Worm (Caenorhabditis elegans): ENCODE results near the gene pat-12.

Gene pat-12

DNA sequence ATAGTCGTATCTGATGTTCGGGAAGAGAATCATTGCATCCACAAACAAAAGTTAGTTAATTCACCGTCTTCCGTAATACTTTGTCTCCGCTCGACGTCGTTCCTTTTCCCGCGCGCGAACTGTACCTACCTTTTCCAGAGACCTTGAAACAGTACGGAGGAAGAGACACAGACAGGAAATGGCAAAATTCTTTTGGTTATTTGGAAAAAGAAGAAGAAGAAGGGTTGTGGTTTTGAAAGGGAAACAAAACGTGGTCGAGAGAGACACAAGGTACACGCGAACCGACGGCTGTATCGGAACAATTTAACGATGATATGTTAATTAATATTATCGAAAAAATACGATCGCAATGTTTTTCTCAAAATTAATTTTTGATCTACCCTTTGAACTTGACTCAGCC, 2.2 kb downstream of the pat-12 start:
- TF ChIP-seq tbx-11 (GFP tag; IDR thresholded peaks at IDR 0.05), result no peak
- no peak for TF ChIP-seq ceh-36 (tag; optimal IDR thresholded peaks at IDR 0.05)
- TF ChIP-seq hnd-1 (tag; optimal IDR thresholded peaks at IDR 0.05), result no peak
- no peak for TF ChIP-seq tra-4 (tag; optimal IDR thresholded peaks at IDR 0.05)
- no peak for TF ChIP-seq pes-1 (GFP tag; IDR thresholded peaks at IDR 0.05)
- no peak for TF ChIP-seq ceh-13 (GFP tag; optimal IDR thresholded peaks at IDR 0.05)
- no peak for TF ChIP-seq tbx-37 (GFP tag; conservative IDR thresholded peaks at IDR 0.05)
- no peak for TF ChIP-seq ama-1 (optimal IDR thresholded peaks at IDR 0.05)
- TF ChIP-seq F13C5.2 (tag; optimal IDR thresholded peaks at IDR 0.05), result no peak
- TF ChIP-seq aly-1 (tag; optimal IDR thresholded peaks at IDR 0.05), result no peak
- no peak for TF ChIP-seq flt-1 (GFP tag; IDR thresholded peaks at IDR 0.05)
- no peak for TF ChIP-seq ets-7 (tag; optimal IDR thresholded peaks at IDR 0.05)

DNA sequence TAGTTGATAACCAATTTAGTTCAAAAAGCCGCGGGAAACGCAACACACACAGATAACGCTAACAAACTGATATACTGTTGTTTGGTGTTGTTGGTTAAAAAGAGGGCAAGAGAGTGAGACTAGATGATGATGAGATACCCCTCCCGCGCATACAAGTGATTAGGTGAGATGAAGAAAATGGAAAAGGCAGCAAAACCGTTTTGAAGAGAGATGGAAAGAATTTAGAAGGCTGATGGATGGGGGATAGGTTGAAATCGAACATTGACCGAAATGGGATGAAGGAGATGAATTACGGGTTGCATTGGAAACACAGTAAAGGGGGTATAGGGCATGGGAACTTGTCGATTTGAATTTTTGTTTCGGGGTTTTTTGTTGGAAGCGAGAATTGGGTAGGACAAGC, 3.4 kb downstream of the pat-12 start:
- TF ChIP-seq sea-1 (GFP tag; conservative IDR thresholded peaks at IDR 0.05), result no peak
- no peak for TF ChIP-seq B0310.2 (tag; optimal IDR thresholded peaks at IDR 0.05)
- TF ChIP-seq ama-1 (optimal IDR thresholded peaks at IDR 0.05), result no peak
- TF ChIP-seq F13C5.2 (tag; optimal IDR thresholded peaks at IDR 0.05), result no peak
- no peak for TF ChIP-seq ceh-13 (GFP tag; optimal IDR thresholded peaks at IDR 0.05)

DNA sequence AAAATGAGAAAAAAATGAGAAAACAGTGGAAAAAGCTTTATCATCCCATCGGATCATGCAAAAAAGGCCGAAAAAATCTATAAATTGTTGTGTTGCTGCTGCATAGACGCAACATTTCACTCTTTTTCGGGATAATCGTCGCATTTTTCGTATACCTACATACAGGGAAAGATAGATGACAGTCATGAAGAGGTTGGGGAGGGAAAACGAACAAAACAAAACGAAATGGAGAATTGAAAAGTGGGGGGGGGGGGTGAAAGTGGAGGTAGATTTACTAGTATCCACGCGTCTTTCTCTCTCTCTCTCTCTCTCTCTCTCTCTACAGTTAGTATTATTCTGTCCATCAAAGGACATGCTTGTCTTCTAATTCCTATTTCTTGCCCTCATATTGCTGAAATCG, 7.8 kb downstream of the pat-12 start:
- no peak for TF ChIP-seq F13C5.2 (tag; optimal IDR thresholded peaks at IDR 0.05)
- no peak for TF ChIP-seq tbx-11 (GFP tag; IDR thresholded peaks at IDR 0.05)
- no peak for TF ChIP-seq ceh-36 (tag; optimal IDR thresholded peaks at IDR 0.05)
- TF ChIP-seq ceh-13 (GFP tag; optimal IDR thresholded peaks at IDR 0.05), result no peak
- no peak for TF ChIP-seq hmbx-1 (tag; optimal IDR thresholded peaks at IDR 0.05)
- no peak for TF ChIP-seq ets-7 (tag; optimal IDR thresholded peaks at IDR 0.05)
- no peak for TF ChIP-seq flt-1 (GFP tag; IDR thresholded peaks at IDR 0.05)
- no peak for TF ChIP-seq ama-1 (optimal IDR thresholded peaks at IDR 0.05)
- TF ChIP-seq tbx-37 (GFP tag; conservative IDR thresholded peaks at IDR 0.05), result no peak
- no peak for TF ChIP-seq pes-1 (GFP tag; IDR thresholded peaks at IDR 0.05)
- TF ChIP-seq sea-1 (GFP tag; conservative IDR thresholded peaks at IDR 0.05), result no peak
- TF ChIP-seq B0310.2 (tag; optimal IDR thresholded peaks at IDR 0.05), result no peak
- TF ChIP-seq hnd-1 (tag; optimal IDR thresholded peaks at IDR 0.05), result no peak
- TF ChIP-seq hmg-4 (GFP tag; optimal IDR thresholded peaks at IDR 0.05), result no peak

DNA sequence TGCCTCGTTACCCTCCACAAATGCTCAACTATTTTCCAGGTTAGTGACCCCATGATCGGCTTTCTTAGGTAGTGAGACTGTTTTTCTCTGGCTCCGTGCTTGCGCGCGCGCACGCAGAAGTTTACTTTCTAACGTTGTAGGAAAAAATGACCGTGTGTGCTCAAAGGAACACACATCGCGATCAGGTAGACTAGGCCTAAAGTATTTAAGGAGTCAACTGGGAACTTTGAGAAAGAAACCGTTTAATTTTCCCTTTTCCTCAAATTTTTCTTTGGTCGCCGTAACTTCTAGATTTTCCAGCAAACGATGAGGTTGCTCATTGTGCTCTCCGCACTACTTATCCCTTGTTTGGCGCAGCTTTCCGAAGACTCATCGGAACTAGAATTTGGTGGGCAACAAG, 11.8 kb downstream of the pat-12 start, which contains the start of gene idpp-1:
Gene idpp-1 (plus strand): TSS at position 301 of the 400 bp plus-strand sequence.
- TF ChIP-seq B0310.2 (tag; optimal IDR thresholded peaks at IDR 0.05) (no peak), scrt-1 (GFP tag; IDR thresholded peaks at IDR 0.05) (no peak), ama-1 (optimal IDR thresholded peaks at IDR 0.05) (no peak), aly-1 (tag; optimal IDR thresholded peaks at IDR 0.05) (no peak), tbx-37 (GFP tag; conservative IDR thresholded peaks at IDR 0.05) (no peak), flt-1 (GFP tag; IDR thresholded peaks at IDR 0.05) (no peak), ceh-13 (GFP tag; optimal IDR thresholded peaks at IDR 0.05) (no peak), tra-4 (tag; optimal IDR thresholded peaks at IDR 0.05) (no peak), sea-1 (GFP tag; conservative IDR thresholded peaks at IDR 0.05) (no peak), hnd-1 (tag; optimal IDR thresholded peaks at IDR 0.05) (no peak), F13C5.2 (tag; optimal IDR thresholded peaks at IDR 0.05) (no peak), pes-1 (GFP tag; IDR thresholded peaks at IDR 0.05) (no peak)

DNA sequence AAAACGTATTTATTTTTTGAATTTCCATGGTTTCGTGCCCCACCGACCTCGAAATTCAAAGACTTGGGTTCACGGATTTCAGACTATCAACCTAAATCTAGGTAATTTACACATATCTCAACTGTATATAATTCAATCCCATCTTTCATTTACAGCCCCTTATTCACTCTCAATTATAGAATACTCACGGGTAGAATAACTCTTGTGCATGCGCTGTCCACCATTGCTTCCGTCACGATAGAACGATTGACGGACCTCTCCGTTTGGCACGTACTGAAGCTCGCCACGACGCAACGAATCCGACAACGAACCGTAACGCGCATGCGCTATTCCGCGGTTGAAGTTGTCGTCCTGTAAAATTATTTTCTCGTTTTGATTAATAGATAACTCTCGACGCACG, 23.5 kb downstream of the pat-12 start:
- TF ChIP-seq tra-4 (tag; optimal IDR thresholded peaks at IDR 0.05) (no peak), pes-1 (GFP tag; IDR thresholded peaks at IDR 0.05) (no peak), ets-7 (tag; optimal IDR thresholded peaks at IDR 0.05) (no peak), sea-1 (GFP tag; conservative IDR thresholded peaks at IDR 0.05) (no peak), B0310.2 (tag; optimal IDR thresholded peaks at IDR 0.05) (no peak), ceh-13 (GFP tag; optimal IDR thresholded peaks at IDR 0.05) (no peak), hmg-4 (GFP tag; optimal IDR thresholded peaks at IDR 0.05) (no peak), ama-1 (optimal IDR thresholded peaks at IDR 0.05) (no peak), ceh-36 (tag; optimal IDR thresholded peaks at IDR 0.05) (no peak), tbx-11 (GFP tag; IDR thresholded peaks at IDR 0.05) (no peak), flt-1 (GFP tag; IDR thresholded peaks at IDR 0.05) (no peak), F13C5.2 (tag; optimal IDR thresholded peaks at IDR 0.05) (no peak), tbx-37 (GFP tag; conservative IDR thresholded peaks at IDR 0.05) (no peak), aly-1 (tag; optimal IDR thresholded peaks at IDR 0.05) (no peak), scrt-1 (GFP tag; IDR thresholded peaks at IDR 0.05) (no peak)

DNA sequence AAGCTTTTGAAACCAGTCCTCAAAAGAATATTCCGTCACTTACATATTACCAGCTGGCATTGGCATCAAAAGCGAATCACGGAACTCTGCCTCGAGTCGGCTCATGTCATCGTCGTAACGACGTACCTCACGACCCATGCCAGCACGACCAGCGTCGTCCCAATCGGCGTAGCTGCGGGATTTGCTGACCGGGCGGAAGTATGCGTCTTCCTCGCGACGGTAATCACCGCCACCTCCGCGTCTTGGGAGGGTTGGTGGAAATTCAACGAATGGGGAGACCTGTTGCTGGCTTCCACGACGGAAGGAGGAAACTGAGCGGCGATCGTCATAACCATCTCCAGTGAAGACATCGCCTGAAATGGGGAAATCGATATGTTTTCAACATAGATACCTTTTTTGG, 24.2 kb downstream of the pat-12 start:
- TF ChIP-seq hmg-4 (GFP tag; optimal IDR thresholded peaks at IDR 0.05), result no peak
- TF ChIP-seq ceh-13 (GFP tag; optimal IDR thresholded peaks at IDR 0.05), result no peak
- no peak for TF ChIP-seq F13C5.2 (tag; optimal IDR thresholded peaks at IDR 0.05)
- no peak for TF ChIP-seq pes-1 (GFP tag; IDR thresholded peaks at IDR 0.05)
- TF ChIP-seq hmbx-1 (tag; optimal IDR thresholded peaks at IDR 0.05), result no peak
- no peak for TF ChIP-seq ceh-36 (tag; optimal IDR thresholded peaks at IDR 0.05)
- TF ChIP-seq sea-1 (GFP tag; conservative IDR thresholded peaks at IDR 0.05), result no peak
- no peak for TF ChIP-seq tbx-37 (GFP tag; conservative IDR thresholded peaks at IDR 0.05)
- no peak for TF ChIP-seq aly-1 (tag; optimal IDR thresholded peaks at IDR 0.05)
- TF ChIP-seq flt-1 (GFP tag; IDR thresholded peaks at IDR 0.05), result no peak
- no peak for TF ChIP-seq tra-4 (tag; optimal IDR thresholded peaks at IDR 0.05)
- TF ChIP-seq scrt-1 (GFP tag; IDR thresholded peaks at IDR 0.05), result no peak
- TF ChIP-seq ets-7 (tag; optimal IDR thresholded peaks at IDR 0.05), result no peak
- TF ChIP-seq tbx-11 (GFP tag; IDR thresholded peaks at IDR 0.05), result no peak
- TF ChIP-seq B0310.2 (tag; optimal IDR thresholded peaks at IDR 0.05), result no peak
- TF ChIP-seq ama-1 (optimal IDR thresholded peaks at IDR 0.05), result no peak

DNA sequence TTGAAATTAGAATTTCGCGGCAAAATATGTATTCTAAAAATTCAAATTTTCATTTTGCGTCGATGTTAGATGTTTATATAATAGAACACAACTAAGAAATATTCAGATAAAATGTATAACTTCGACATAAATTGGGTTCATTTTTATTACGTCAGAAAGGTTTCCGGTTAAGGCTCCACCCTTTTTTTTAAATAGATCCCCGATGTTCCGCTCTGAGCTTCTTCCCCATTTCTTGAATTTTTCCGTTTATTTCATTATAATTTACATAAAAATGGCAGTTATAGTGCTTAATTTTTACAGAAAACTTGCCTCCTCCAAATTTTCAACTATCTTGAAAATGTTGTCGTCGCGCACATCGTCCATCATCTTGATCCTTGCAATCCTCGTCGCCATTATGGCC, 27.4 kb downstream of the pat-12 start, which contains the start of gene flp-24:
Gene flp-24 (plus strand): TSS at position 301 of the 400 bp plus-strand sequence.
- TF ChIP-seq ceh-13 (GFP tag; optimal IDR thresholded peaks at IDR 0.05), result no peak
- no peak for TF ChIP-seq aly-1 (tag; optimal IDR thresholded peaks at IDR 0.05)
- no peak for TF ChIP-seq B0310.2 (tag; optimal IDR thresholded peaks at IDR 0.05)
- no peak for TF ChIP-seq tra-4 (tag; optimal IDR thresholded peaks at IDR 0.05)
- no peak for TF ChIP-seq ceh-36 (tag; optimal IDR thresholded peaks at IDR 0.05)
- TF ChIP-seq tbx-11 (GFP tag; IDR thresholded peaks at IDR 0.05), result no peak
- TF ChIP-seq ets-7 (tag; optimal IDR thresholded peaks at IDR 0.05), result no peak
- TF ChIP-seq pes-1 (GFP tag; IDR thresholded peaks at IDR 0.05), result no peak

DNA sequence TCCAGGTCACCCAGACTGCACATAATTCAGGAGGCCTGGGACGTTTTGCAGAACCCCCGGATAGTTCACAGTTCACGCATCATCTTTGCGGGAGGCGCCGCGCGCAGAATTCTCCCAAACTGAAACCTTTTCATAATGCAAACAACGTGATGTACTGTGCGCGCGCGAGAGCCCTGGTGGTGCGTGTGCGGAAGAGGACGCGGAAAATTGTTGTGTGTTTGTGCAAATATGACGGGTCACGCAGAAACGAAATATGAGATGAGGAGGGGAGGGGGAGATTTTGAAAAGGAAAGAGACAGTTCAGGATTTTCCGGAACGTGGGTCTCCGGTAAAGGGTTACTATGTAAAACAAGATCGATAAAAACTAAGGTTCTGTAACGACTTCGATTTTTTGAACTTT, 42.2 kb downstream of the pat-12 start:
- TF ChIP-seq aly-1 (tag; optimal IDR thresholded peaks at IDR 0.05) (no peak), scrt-1 (GFP tag; IDR thresholded peaks at IDR 0.05) (no peak), tra-4 (tag; optimal IDR thresholded peaks at IDR 0.05) (no peak)
